Fruit fly (Drosophila melanogaster) whole organism, embryonic: ENCODE data around the gene Nep7.

Source experiments
- BEAF-32 ChIP-seq: fragments of 200-800 bp; sonication (Bioruptor generic); optimal IDR thresholded peaks from 3 replicates; lab custom pipeline; 2017; ENCODE audit warnings: missing biosample characterization, missing genetic modification characterization, mild to moderate bottlenecking, moderate library complexity, missing genetic modification reagents
- CG10565 ChIP-seq: fragments of 200-800 bp; sonication (Bioruptor generic); optimal IDR thresholded peaks from 3 replicates; lab custom pipeline; 2016; ENCODE audit warnings: missing biosample characterization, mild to moderate bottlenecking, missing genetic modification characterization
- CG11398 ChIP-seq: fragments of 200-800 bp; sonication (Bioruptor generic); optimal IDR thresholded peaks from 2 replicates; lab custom pipeline; 2016; ENCODE audit warnings: missing biosample characterization, missing genetic modification characterization
- CG11504 ChIP-seq: fragments of 200-800 bp; sonication (Bioruptor generic); optimal IDR thresholded peaks from 3 replicates; lab custom pipeline; 2019; ENCODE audit warnings: missing biosample characterization, mild to moderate bottlenecking, missing genetic modification characterization, moderate library complexity
- CG12236 ChIP-seq: fragments of 200-800 bp; sonication (Bioruptor generic); optimal IDR thresholded peaks from 2 replicates; lab custom pipeline; 2016; ENCODE audit warnings: missing biosample characterization, missing genetic modification characterization
- CG15011 ChIP-seq: fragments of 200-800 bp; sonication (Bioruptor generic); optimal IDR thresholded peaks from 3 replicates; lab custom pipeline; 2018; ENCODE audit warnings: missing biosample characterization, mild to moderate bottlenecking, missing genetic modification characterization
- CG16779 ChIP-seq: fragments of 200-800 bp; sonication (Bioruptor generic); IDR thresholded peaks from 2 replicates; pipeline ENCODE4 v1.3.6; 2022; ENCODE audit warnings: missing biosample characterization, missing genetic modification characterization
- CG18476 ChIP-seq: fragments of 200-800 bp; sonication (Bioruptor generic); optimal IDR thresholded peaks from 2 replicates; lab custom pipeline; 2016; ENCODE audit warnings: missing biosample characterization, mild to moderate bottlenecking, missing genetic modification characterization
- CG2202 ChIP-seq: fragments of 200-800 bp; sonication (Bioruptor generic); optimal IDR thresholded peaks from 2 replicates; lab custom pipeline; 2018; ENCODE audit warnings: missing biosample characterization, mild to moderate bottlenecking, missing genetic modification characterization
- CG2712 ChIP-seq: fragments of 200-800 bp; optimal IDR thresholded peaks from 3 replicates; lab custom pipeline; 2019; ENCODE audit warnings: missing biosample characterization, mild to moderate bottlenecking, missing genetic modification characterization, moderate library complexity
- CG30020 ChIP-seq: fragments of 200-800 bp; optimal IDR thresholded peaks from 2 replicates; lab custom pipeline; 2019; ENCODE audit warnings: missing biosample characterization, mild to moderate bottlenecking, missing genetic modification characterization, moderate library complexity
- CG31224 ChIP-seq: fragments of 200-800 bp; sonication (Bioruptor generic); IDR thresholded peaks from 2 replicates; pipeline ENCODE4 v1.3.6; 2022; ENCODE audit warnings: missing biosample characterization, missing genetic modification characterization
- CG3163 ChIP-seq: fragments of 200-800 bp; sonication (Bioruptor generic); optimal IDR thresholded peaks from 3 replicates; lab custom pipeline; 2016; ENCODE audit warnings: missing biosample characterization, missing genetic modification characterization
- CG34376 ChIP-seq: fragments of 200-800 bp; sonication (Bioruptor generic); optimal IDR thresholded peaks from 2 replicates; lab custom pipeline; 2018; ENCODE audit warnings: missing biosample characterization, mild to moderate bottlenecking, missing genetic modification characterization
- CG34422 ChIP-seq: fragments of 200-800 bp; sonication (Bioruptor generic); IDR thresholded peaks from 3 replicates; pipeline ENCODE4 v1.3.6; 2022; ENCODE audit warnings: missing biosample characterization, missing genetic modification characterization
- CG3847 ChIP-seq: fragments of 200-800 bp; sonication (Bioruptor generic); IDR thresholded peaks from 2 replicates; pipeline ENCODE4 v1.3.6; 2022; ENCODE audit warnings: missing biosample characterization, missing genetic modification characterization
- CG4617 ChIP-seq: fragments of 200-800 bp; sonication (Bioruptor generic); optimal IDR thresholded peaks from 3 replicates; lab custom pipeline; 2016; ENCODE audit warnings: missing biosample characterization, missing genetic modification characterization, borderline replicate concordance
- CG4707 ChIP-seq: fragments of 200-800 bp; sonication (Bioruptor generic); optimal IDR thresholded peaks from 2 replicates; lab custom pipeline; 2018; ENCODE audit warnings: missing biosample characterization, mild to moderate bottlenecking, missing genetic modification characterization, moderate library complexity
- CG7357 ChIP-seq: fragments of 200-800 bp; sonication (Bioruptor generic); IDR thresholded peaks from 3 replicates; pipeline ENCODE4 v1.3.6; 2022; ENCODE audit warnings: missing biosample characterization, missing genetic modification characterization
- D ChIP-seq, 2 experiments: fragments of 200-800 bp in 1 of 2; fragments of >200 bp in 1 of 2; sonication (Bioruptor generic) in 1 of 2; optimal IDR thresholded peaks; 2 replicates in 1 of 2; 3 replicates in 1 of 2; lab custom pipeline; 2017; ENCODE audit warnings: mild to moderate bottlenecking in 1 of 2, missing biosample characterization in 1 of 2, missing genetic modification characterization in 1 of 2, missing genetic modification reagents in 1 of 2
- Dbx ChIP-seq: fragments of 200-800 bp; sonication (Bioruptor generic); IDR thresholded peaks from 3 replicates; pipeline ENCODE4 v1.3.6; 2022; ENCODE audit warnings: missing biosample characterization, missing genetic modification characterization
- E2f1 ChIP-seq: fragments of 200-800 bp; sonication (Bioruptor generic); IDR thresholded peaks from 2 replicates; pipeline ENCODE4 v1.3.6; 2022; ENCODE audit warnings: missing biosample characterization, missing genetic modification characterization
- Fer2 ChIP-seq: fragments of 200-800 bp; sonication (Bioruptor generic); optimal IDR thresholded peaks from 2 replicates; lab custom pipeline; 2018; ENCODE audit warnings: missing biosample characterization, mild to moderate bottlenecking, missing genetic modification characterization, moderate library complexity
- Gsc ChIP-seq: fragments of 200-800 bp; sonication (Bioruptor generic); IDR thresholded peaks from 2 replicates; pipeline ENCODE4 v1.3.6; 2022; ENCODE audit warnings: missing biosample characterization, missing genetic modification characterization
- Hsf ChIP-seq: fragments of 200-800 bp; sonication (Bioruptor generic); optimal IDR thresholded peaks from 3 replicates; lab custom pipeline; 2016; ENCODE audit warnings: missing biosample characterization, missing genetic modification characterization
- Kr ChIP-seq: fragments of 200-800 bp; sonication (Bioruptor generic); optimal IDR thresholded peaks from 2 replicates; lab custom pipeline; 2017; ENCODE audit warnings: missing biosample characterization, mild to moderate bottlenecking, missing genetic modification characterization
- Lpt ChIP-seq: fragments of >200 bp; optimal IDR thresholded peaks from 2 replicates; lab custom pipeline; 2018; ENCODE audit warnings: missing biosample characterization, missing genetic modification characterization
- MBD-R2 ChIP-seq: fragments of 200-800 bp; sonication (Bioruptor generic); IDR thresholded peaks from 2 replicates; pipeline ENCODE4 v1.3.6; 2022; ENCODE audit warnings: missing biosample characterization, missing genetic modification characterization
- MESR4 ChIP-seq: fragments of 200-800 bp; sonication (Bioruptor generic); optimal IDR thresholded peaks from 2 replicates; lab custom pipeline; 2018; ENCODE audit warnings: missing biosample characterization, mild to moderate bottlenecking, missing genetic modification characterization, moderate library complexity
- Neu2 ChIP-seq: fragments of 200-800 bp; sonication (Bioruptor generic); optimal IDR thresholded peaks from 3 replicates; lab custom pipeline; 2016; ENCODE audit warnings: missing biosample characterization, missing genetic modification characterization, borderline replicate concordance
- Rx ChIP-seq: fragments of 200-800 bp; sonication (Bioruptor generic); IDR thresholded peaks from 2 replicates; pipeline ENCODE4 v1.3.6; 2022; ENCODE audit warnings: missing biosample characterization, missing genetic modification characterization
- Vsx1 ChIP-seq: fragments of 200-800 bp; sonication (Bioruptor generic); optimal IDR thresholded peaks from 2 replicates; lab custom pipeline; 2017; ENCODE audit warnings: missing biosample characterization, mild to moderate bottlenecking, missing genetic modification characterization, missing genetic modification reagents
- YL-1 ChIP-seq: fragments of 200-800 bp; sonication (Bioruptor generic); optimal IDR thresholded peaks from 3 replicates; lab custom pipeline; 2017; ENCODE audit warnings: missing biosample characterization, mild to moderate bottlenecking, missing genetic modification characterization
- abd-A ChIP-seq: fragments of 200-800 bp; sonication (Bioruptor generic); optimal IDR thresholded peaks from 3 replicates; lab custom pipeline; 2019; ENCODE audit warnings: missing biosample characterization, mild to moderate bottlenecking, missing genetic modification characterization, moderate library complexity
- bab2 ChIP-seq: fragments of 200-800 bp; sonication (Bioruptor generic); optimal IDR thresholded peaks from 2 replicates; lab custom pipeline; 2016; ENCODE audit warnings: missing biosample characterization, missing genetic modification characterization
- bbx ChIP-seq: fragments of 200-800 bp; sonication (Bioruptor generic); IDR thresholded peaks from 2 replicates; pipeline ENCODE4 v1.3.6; 2022; ENCODE audit warnings: missing biosample characterization, missing genetic modification characterization; ENCODE audit not compliant: partially characterized antibody
- chn ChIP-seq: fragments of 200-800 bp; sonication (Bioruptor generic); optimal IDR thresholded peaks from 2 replicates; lab custom pipeline; 2016; ENCODE audit warnings: missing biosample characterization, missing genetic modification characterization
- dati ChIP-seq: fragments of 200-800 bp; sonication (Bioruptor generic); IDR thresholded peaks from 2 replicates; pipeline ENCODE4 v1.3.6; 2022; ENCODE audit warnings: missing biosample characterization, missing genetic modification characterization
- en ChIP-seq: fragments of 200-800 bp; sonication (Bioruptor generic); optimal IDR thresholded peaks from 2 replicates; lab custom pipeline; 2016; ENCODE audit warnings: missing biosample characterization, missing genetic modification characterization
- fd102C ChIP-seq: fragments of 200-800 bp; sonication (Bioruptor generic); optimal IDR thresholded peaks from 2 replicates; lab custom pipeline; 2018; ENCODE audit warnings: missing biosample characterization, mild to moderate bottlenecking, missing genetic modification characterization, moderate library complexity
- gsb ChIP-seq: fragments of 200-800 bp; sonication (Bioruptor generic); IDR thresholded peaks from 2 replicates; pipeline ENCODE4 v1.3.6; 2022; ENCODE audit warnings: missing biosample characterization, missing genetic modification characterization
- jing ChIP-seq: fragments of 200-800 bp; sonication (Bioruptor generic); optimal IDR thresholded peaks from 2 replicates; lab custom pipeline; 2018; ENCODE audit warnings: missing biosample characterization, mild to moderate bottlenecking, missing genetic modification characterization
- klu ChIP-seq: fragments of 200-800 bp; sonication (Bioruptor generic); IDR thresholded peaks from 2 replicates; pipeline ENCODE4 v1.3.6; 2022; ENCODE audit warnings: missing biosample characterization, missing genetic modification characterization
- nerfin-1 ChIP-seq: fragments of 200-800 bp; sonication (Bioruptor generic); optimal IDR thresholded peaks from 3 replicates; lab custom pipeline; 2019; ENCODE audit warnings: missing biosample characterization, mild to moderate bottlenecking, missing genetic modification characterization, moderate library complexity
- peb ChIP-seq: fragments of 200-800 bp; sonication (Bioruptor generic); IDR thresholded peaks from 2 replicates; pipeline ENCODE4 v1.3.6; 2022; ENCODE audit warnings: missing biosample characterization, missing genetic modification characterization
- sens ChIP-seq: fragments of 200-800 bp; sonication (Bioruptor generic); peaks from one replicate; lab custom pipeline; 2016; ENCODE audit warnings: missing biosample characterization, missing genetic modification characterization
- seq ChIP-seq: fragments of 200-800 bp; sonication (Bioruptor generic); IDR thresholded peaks from 2 replicates; pipeline ENCODE4 v1.3.6; 2022; ENCODE audit warnings: missing biosample characterization, missing genetic modification characterization
- sisA ChIP-seq: fragments of 200-800 bp; sonication (Bioruptor generic); IDR thresholded peaks from 2 replicates; pipeline ENCODE4 v1.3.6; 2022; ENCODE audit warnings: missing biosample characterization, missing genetic modification characterization
- sna ChIP-seq: fragments of 200-800 bp; sonication (Bioruptor generic); IDR thresholded peaks from 2 replicates; pipeline ENCODE4 v1.3.6; 2022; ENCODE audit warnings: missing biosample characterization, missing genetic modification characterization; ENCODE audit not compliant: partially characterized antibody
- sob ChIP-seq: fragments of 200-800 bp; sonication (Bioruptor generic); IDR thresholded peaks from 2 replicates; pipeline ENCODE4 v1.3.6; 2022; ENCODE audit warnings: missing biosample characterization, missing genetic modification characterization
- ssp ChIP-seq: fragments of 200-800 bp; sonication (Bioruptor generic); IDR thresholded peaks from 2 replicates; pipeline ENCODE4 v1.3.6; 2022; ENCODE audit warnings: missing biosample characterization, missing genetic modification characterization
- trh ChIP-seq: fragments of 200-800 bp; sonication (Bioruptor generic); optimal IDR thresholded peaks from 2 replicates; lab custom pipeline; 2016; ENCODE audit warnings: missing biosample characterization, missing genetic modification characterization
- yki ChIP-seq: fragments of >200 bp; optimal IDR thresholded peaks from 3 replicates; lab custom pipeline; 2018

Gene Nep7

dm6 chr3R:27919385-27919789 lies 35.3 kb upstream of the Nep7 start, which contains the start of gene Boh1 (continued):
- no peak for TF ChIP-seq fd102C (GFP tag; lab: Kevin White, UChicago)
- TF ChIP-seq chn (GFP tag; lab: Kevin White, UChicago): no peak
- no peak for TF ChIP-seq Hsf (GFP tag; lab: Kevin White, UChicago)
- TF ChIP-seq Kr: no peak
- TF ChIP-seq sisA (GFP tag; lab: Robert Waterston, UW): no peak
- TF ChIP-seq klu (GFP tag; lab: Robert Waterston, UW): no peak
- no peak for TF ChIP-seq sob (GFP tag; lab: Robert Waterston, UW)
- TF ChIP-seq CG12236 (GFP tag; lab: Kevin White, UChicago): no peak
- no peak for TF ChIP-seq CG31224
- TF ChIP-seq ssp (GFP tag; lab: Robert Waterston, UW): no peak
- peak; percentile 47 for TF ChIP-seq CG30020 (tag; lab: Kevin White, UChicago)
- TF ChIP-seq CG3847 (GFP tag; lab: Robert Waterston, UW): no peak
- TF ChIP-seq CG7357 (GFP tag; lab: Robert Waterston, UW): no peak
- no peak for TF ChIP-seq Rx (GFP tag; lab: Robert Waterston, UW)
- TF ChIP-seq CG2202: no peak
- TF ChIP-seq CG16779 (GFP tag; lab: Robert Waterston, UW): no peak
- TF ChIP-seq CG34422 (GFP tag; lab: Robert Waterston, UW): no peak
- peak; percentile 90 for TF ChIP-seq CG11504 (tag; lab: Kevin White, UChicago)
- no peak for TF ChIP-seq Vsx1 (GFP tag; lab: Kevin White, UChicago)
- no peak for TF ChIP-seq bab2 (GFP tag; lab: Kevin White, UChicago)
- TF ChIP-seq CG34376 (GFP tag; lab: Kevin White, UChicago): no peak
- TF ChIP-seq CG4617 (GFP tag; lab: Kevin White, UChicago): no peak
- TF ChIP-seq Gsc: no peak
- peak; percentile 8 for TF ChIP-seq BEAF-32 (GFP tag; lab: Kevin White, UChicago)
- peak; percentile 68 for TF ChIP-seq sens (GFP tag; lab: Kevin White, UChicago)
- no peak for TF ChIP-seq CG15011 (GFP tag; lab: Kevin White, UChicago)
- no peak for TF ChIP-seq dati (GFP tag; lab: Robert Waterston, UW)
- TF ChIP-seq yki (lab: Kevin White, UChicago): no peak
- TF ChIP-seq YL-1 (GFP tag; lab: Kevin White, UChicago): peak; percentile 21
- TF ChIP-seq bbx (GFP tag; lab: Robert Waterston, UW): no peak
- TF ChIP-seq trh (GFP tag; lab: Kevin White, UChicago): no peak
- peak; percentile 24 for TF ChIP-seq nerfin-1 (tag; lab: Kevin White, UChicago)
- no peak for TF ChIP-seq seq
- no peak for TF ChIP-seq CG11398 (GFP tag; lab: Kevin White, UChicago)
- peak; percentile 32 for TF ChIP-seq Fer2 (tag; lab: Kevin White, UChicago)
- TF ChIP-seq peb (GFP tag; lab: Robert Waterston, UW): no peak
- TF ChIP-seq sna: no peak
- peak; percentile 53; the same call in 1 of the 2 replicates for TF ChIP-seq MBD-R2 (GFP tag; lab: Robert Waterston, UW)
- no peak for TF ChIP-seq E2f1 (GFP tag; lab: Robert Waterston, UW)
- TF ChIP-seq Lpt (GFP tag; lab: Kevin White, UChicago): no peak
- no peak for TF ChIP-seq CG18476 (GFP tag; lab: Kevin White, UChicago)
- TF ChIP-seq gsb (GFP tag; lab: Robert Waterston, UW): no peak
- TF ChIP-seq D (optimal IDR thresholded peaks at IDR 0.05; lab: Kevin White, UChicago): no peak
- no peak for TF ChIP-seq D (GFP tag; optimal IDR thresholded peaks at IDR 0.05; lab: Kevin White, UChicago)
- no peak for TF ChIP-seq jing (GFP tag; lab: Kevin White, UChicago)
- no peak for TF ChIP-seq CG3163 (GFP tag; lab: Kevin White, UChicago)
- TF ChIP-seq CG10565 (GFP tag; lab: Kevin White, UChicago): no peak
- TF ChIP-seq Dbx: no peak
- TF ChIP-seq CG2712 (tag; lab: Kevin White, UChicago): peak; percentile 69
- TF ChIP-seq abd-A: no peak
- TF ChIP-seq MESR4: no peak
- TF ChIP-seq CG4707 (GFP tag; lab: Kevin White, UChicago): no peak
- TF ChIP-seq en (GFP tag; lab: Kevin White, UChicago): no peak
- no peak for TF ChIP-seq Neu2 (GFP tag; lab: Kevin White, UChicago)
